Fruit fly (Drosophila melanogaster) whole organism, adult: ENCODE data around the gene CG32811.

ENCODE experiments used
- CG12768 ChIP-seq: fragments of 200-800 bp; sonication (Bioruptor generic); optimal IDR thresholded peaks from 2 replicates; lab custom pipeline; 2017; ENCODE audit warnings: missing biosample characterization, missing genetic modification characterization, mild to moderate bottlenecking, moderate library complexity, missing genetic modification reagents
- CG14711 ChIP-seq: fragments of 200-800 bp; sonication (Bioruptor generic); optimal IDR thresholded peaks from 2 replicates; lab custom pipeline; 2018; ENCODE audit warnings: missing biosample characterization, mild to moderate bottlenecking, missing genetic modification characterization, moderate library complexity
- CG1620 ChIP-seq: fragments of 200-800 bp; sonication (Bioruptor generic); optimal IDR thresholded peaks from 2 replicates; lab custom pipeline; 2016; ENCODE audit warnings: missing biosample characterization, missing genetic modification characterization
- CG33017 ChIP-seq: fragments of 200-800 bp; sonication (Bioruptor generic); optimal IDR thresholded peaks from 2 replicates; lab custom pipeline; 2018; ENCODE audit warnings: missing biosample characterization, mild to moderate bottlenecking, missing genetic modification characterization, moderate library complexity
- Hr96 ChIP-seq: fragments of 200-800 bp; sonication (Bioruptor generic); optimal IDR thresholded peaks from 2 replicates; lab custom pipeline; 2016; ENCODE audit warnings: missing biosample characterization, missing genetic modification characterization
- Mnt ChIP-seq: fragments of 200-800 bp; sonication (Bioruptor generic); optimal IDR thresholded peaks from 2 replicates; lab custom pipeline; 2016; ENCODE audit warnings: missing biosample characterization, mild to moderate bottlenecking, missing genetic modification characterization
- kay ChIP-seq: fragments of 200-800 bp; sonication (Bioruptor generic); peaks from one replicate; lab custom pipeline; 2016; ENCODE audit warnings: missing biosample characterization, missing genetic modification characterization, borderline replicate concordance
- toe ChIP-seq: fragments of 200-800 bp; sonication (Bioruptor generic); optimal IDR thresholded peaks from 2 replicates; lab custom pipeline; 2016; ENCODE audit warnings: missing biosample characterization, missing genetic modification characterization

DNA sequence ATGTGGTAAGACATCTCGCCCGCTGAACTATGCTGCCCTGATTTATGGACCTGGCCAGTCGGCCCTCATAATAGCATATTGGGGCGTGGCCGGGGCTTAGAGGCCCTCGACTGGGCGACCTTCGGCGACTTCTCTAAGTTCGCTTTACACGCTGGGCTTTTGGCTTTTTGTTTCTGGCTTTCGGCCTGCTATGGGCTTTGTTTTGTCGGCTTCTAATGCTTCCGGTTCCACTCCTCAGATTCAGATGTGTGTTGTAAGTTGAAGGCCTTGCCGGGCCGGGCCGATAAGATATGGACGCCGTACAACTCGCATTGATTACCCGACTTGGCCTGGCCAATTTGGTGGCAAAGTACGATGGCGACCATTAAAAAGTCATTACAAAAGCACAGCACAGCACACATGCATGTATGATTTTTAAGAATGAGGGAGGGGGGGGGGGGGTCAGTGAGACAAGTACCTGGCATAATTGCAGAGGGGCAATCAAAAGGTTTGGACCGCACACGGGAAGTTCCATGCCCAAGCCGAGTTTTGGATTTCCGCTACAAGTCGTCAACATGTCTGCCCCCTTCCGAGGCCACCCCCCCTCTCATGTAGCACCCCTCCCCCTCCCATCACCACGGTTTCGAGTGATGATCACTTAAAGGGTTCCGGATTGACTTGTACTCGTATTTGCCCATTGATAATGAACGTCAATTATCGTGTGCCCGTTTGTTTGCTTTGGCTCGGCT, 35.5 kb downstream of the CG32811 start:
- TF ChIP-seq CG14711 (tag; lab: Kevin White, UChicago), result no peak
- TF ChIP-seq CG1620 (GFP tag; lab: Kevin White, UChicago), result no peak
- TF ChIP-seq toe (GFP tag; lab: Kevin White, UChicago), result no peak
- no peak for TF ChIP-seq kay
- no peak for TF ChIP-seq Mnt
- no peak for TF ChIP-seq CG12768
- TF ChIP-seq CG33017 (tag; lab: Kevin White, UChicago), result no peak
- no peak for TF ChIP-seq Hr96
